Worm (Caenorhabditis elegans) whole organism, L2 larva: Measurements from ENCODE around the gene tra-3.
"Not testable (repeated sequence)": the region's sequence is repeated elsewhere in the genome, so short reads cannot be mapped to it uniquely, and the experiment has no call there.

Experiments
- C34F6.9 ChIP-seq: fragments of 150-350 bp; optimal IDR thresholded peaks from 2 replicates; lab custom pipeline; 2014; ENCODE audit warnings: missing biosample characterization, missing genetic modification characterization
- R02D3.7 ChIP-seq: fragments of 150-350 bp; optimal IDR thresholded peaks from 2 replicates; lab custom pipeline; 2014; ENCODE audit warnings: missing biosample characterization, missing genetic modification characterization
- Y55F3AM.14 ChIP-seq: fragments of 200-800 bp; sonication (Bioruptor generic); optimal IDR thresholded peaks from 2 replicates; lab custom pipeline; 2018; ENCODE audit warnings: mild to moderate bottlenecking, missing genetic modification characterization, missing compliant biosample characterization
- ZK546.5 ChIP-seq: sonication (generic microtip); optimal IDR thresholded peaks from 2 replicates; lab custom pipeline; 2017; ENCODE audit warnings: missing biosample characterization, missing genetic modification characterization
- aly-2 ChIP-seq: fragments of 150-350 bp; optimal IDR thresholded peaks from 2 replicates; lab custom pipeline; 2014; ENCODE audit warnings: missing biosample characterization, missing genetic modification characterization
- ama-1 ChIP-seq: fragments of 150-350 bp; optimal IDR thresholded peaks from 2 replicates; lab custom pipeline; 2018; ENCODE audit warnings: inconsistent platforms
- blmp-1 ChIP-seq: sonication (generic microtip); optimal IDR thresholded peaks from 2 replicates; lab custom pipeline; 2017; ENCODE audit warnings: missing genetic modification characterization, mild to moderate bottlenecking, missing compliant biosample characterization, antibody characterized with exemption, moderate library complexity; ENCODE audit not compliant: insufficient read depth
- ceh-82 ChIP-seq: fragments of 150-350 bp; optimal IDR thresholded peaks from 2 replicates; lab custom pipeline; 2014; ENCODE audit warnings: missing biosample characterization, missing genetic modification characterization
- crh-2 ChIP-seq: sonication (generic microtip); optimal IDR thresholded peaks from 2 replicates; lab custom pipeline; 2017; ENCODE audit warnings: missing biosample characterization, missing genetic modification characterization
- dmd-4 ChIP-seq: sonication (generic microtip); optimal IDR thresholded peaks from 2 replicates; lab custom pipeline; 2017; ENCODE audit warnings: missing biosample characterization, missing genetic modification characterization
- egl-27 ChIP-seq: sonication (generic microtip); optimal IDR thresholded peaks from 3 replicates; lab custom pipeline; 2017; ENCODE audit warnings: missing biosample characterization, missing genetic modification reagents, missing genetic modification characterization
- elt-1 ChIP-seq: fragments of 150-350 bp; optimal IDR thresholded peaks from 2 replicates; lab custom pipeline; 2014; ENCODE audit warnings: missing biosample characterization, missing genetic modification characterization
- elt-3 ChIP-seq: sonication (generic microtip); optimal IDR thresholded peaks from 2 replicates; lab custom pipeline; 2017; ENCODE audit warnings: missing biosample characterization, missing genetic modification characterization
- fos-1 ChIP-seq: fragments of 150-350 bp; optimal IDR thresholded peaks from 2 replicates; lab custom pipeline; 2014; ENCODE audit warnings: missing biosample characterization, missing genetic modification characterization
- gmeb-1 ChIP-seq: fragments of 150-350 bp; optimal IDR thresholded peaks from 2 replicates; lab custom pipeline; 2014; ENCODE audit warnings: missing biosample characterization, missing genetic modification characterization
- lin-11 ChIP-seq: fragments of 150-350 bp; sonication (generic microtip); optimal IDR thresholded peaks from 2 replicates; lab custom pipeline; 2014; ENCODE audit warnings: missing biosample characterization, missing genetic modification characterization, inconsistent platforms, mixed read lengths
- mab-5 ChIP-seq: fragments of 150-350 bp; optimal IDR thresholded peaks from 2 replicates; lab custom pipeline; 2014; ENCODE audit warnings: missing biosample characterization, missing genetic modification characterization
- mdl-1 ChIP-seq, 2 experiments: fragments of 150-350 bp in 1 of 2; sonication (generic microtip) in 1 of 2; optimal IDR thresholded peaks; 2 replicates each; lab custom pipeline; 2017; ENCODE audit warnings: missing biosample characterization in 2 of 2, missing genetic modification characterization in 2 of 2
- nhr-10 ChIP-seq: sonication (generic microtip); optimal IDR thresholded peaks from 2 replicates; lab custom pipeline; 2017; ENCODE audit warnings: missing biosample characterization, missing genetic modification characterization
- nhr-11 ChIP-seq: fragments of 150-350 bp; optimal IDR thresholded peaks from 2 replicates; lab custom pipeline; 2014; ENCODE audit warnings: missing biosample characterization, missing genetic modification characterization
- nhr-12 ChIP-seq: fragments of 150-350 bp; optimal IDR thresholded peaks from 2 replicates; lab custom pipeline; 2014; ENCODE audit warnings: missing biosample characterization, missing genetic modification characterization
- nhr-237 ChIP-seq: fragments of 150-350 bp; optimal IDR thresholded peaks from 2 replicates; lab custom pipeline; 2014; ENCODE audit warnings: missing biosample characterization, missing genetic modification characterization
- nhr-25 ChIP-seq: fragments of 150-350 bp; sonication (generic microtip); optimal IDR thresholded peaks from 3 replicates; lab custom pipeline; 2014; ENCODE audit warnings: missing biosample characterization, missing genetic modification characterization
- nhr-6 ChIP-seq: fragments of 150-350 bp; optimal IDR thresholded peaks from 2 replicates; lab custom pipeline; 2014; ENCODE audit warnings: missing biosample characterization, missing genetic modification characterization
- nhr-77 ChIP-seq: fragments of 150-350 bp; optimal IDR thresholded peaks from 2 replicates; lab custom pipeline; 2014; ENCODE audit warnings: missing biosample characterization, missing genetic modification characterization
- peb-1 ChIP-seq: fragments of 150-350 bp; optimal IDR thresholded peaks from 2 replicates; lab custom pipeline; 2014; ENCODE audit warnings: missing biosample characterization, missing genetic modification characterization
- sem-4 ChIP-seq: fragments of 150-350 bp; optimal IDR thresholded peaks from 2 replicates; lab custom pipeline; 2014; ENCODE audit warnings: missing biosample characterization, missing genetic modification reagents, missing genetic modification characterization
- sma-3 ChIP-seq: sonication (generic microtip); optimal IDR thresholded peaks from 2 replicates; lab custom pipeline; 2016; ENCODE audit warnings: missing genetic modification reagents, missing genetic modification characterization, missing compliant biosample characterization
- sma-9 ChIP-seq, 2 experiments: fragments of 150-350 bp in 1 of 2; sonication (generic microtip) in 1 of 2; optimal IDR thresholded peaks; 2 replicates each; lab custom pipeline; 2014 to 2016; ENCODE audit warnings: missing genetic modification characterization in 2 of 2, mild to moderate bottlenecking in 1 of 2, missing biosample characterization in 1 of 2, missing compliant biosample characterization in 1 of 2, missing genetic modification reagents in 1 of 2, moderate library complexity in 1 of 2
- unc-39 ChIP-seq: fragments of 150-350 bp; optimal IDR thresholded peaks from 2 replicates; lab custom pipeline; 2014; ENCODE audit warnings: missing biosample characterization, missing genetic modification characterization
- ztf-11 ChIP-seq: sonication (generic microtip); optimal IDR thresholded peaks from 2 replicates; lab custom pipeline; 2017; ENCODE audit warnings: missing biosample characterization, missing genetic modification characterization
- ztf-4 ChIP-seq: fragments of 150-350 bp; optimal IDR thresholded peaks from 2 replicates; lab custom pipeline; 2014; ENCODE audit warnings: missing biosample characterization, missing genetic modification characterization

tra-3 gene

DNA sequence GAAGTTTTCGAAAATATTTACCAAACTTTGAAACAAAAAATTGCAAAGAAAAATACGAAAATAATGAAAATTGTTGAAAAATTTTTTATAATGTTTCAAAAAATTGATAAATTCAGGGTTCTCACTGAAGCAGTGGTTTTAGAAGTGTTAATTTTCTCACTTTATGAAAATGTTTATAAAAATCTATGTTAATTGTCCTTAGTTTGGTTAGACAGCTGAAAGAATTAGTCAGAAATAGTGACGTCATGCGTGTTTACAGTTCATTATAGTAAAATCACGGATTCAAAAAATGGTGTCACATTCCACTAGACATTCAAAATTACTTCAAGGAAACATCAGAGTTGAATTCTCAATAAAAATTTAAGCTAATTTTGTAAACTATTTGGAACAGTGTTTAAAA, 8.1 kb downstream of the tra-3 start:
- TF ChIP-seq nhr-25 (tag; lab: Kevin White, UChicago) (no peak), aly-2 (tag; lab: Kevin White, UChicago) (no peak)

DNA sequence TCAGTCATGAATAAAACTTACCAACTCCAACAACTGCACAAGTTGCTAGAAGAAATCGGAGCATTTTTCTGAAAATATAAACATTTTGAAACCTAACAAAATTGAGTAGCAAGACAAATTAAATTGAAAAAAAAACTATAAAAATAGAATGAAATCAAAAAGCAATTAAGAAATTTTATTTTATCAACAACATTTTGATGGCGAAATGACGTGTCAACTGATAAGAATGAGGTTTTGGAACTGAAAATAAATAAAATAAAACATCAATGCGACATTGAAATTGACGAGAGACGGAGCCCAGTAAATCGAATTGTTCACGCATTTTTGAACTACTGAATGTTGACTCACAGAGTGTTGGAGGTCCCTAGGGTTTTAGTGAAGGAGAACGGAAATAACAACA, 13.1 kb downstream of the tra-3 start, which contains the start of gene F55B11.4:
F55B11.4 (minus strand) TSS at position 68 of the 400 bp plus-strand sequence.
- TF ChIP-seq fos-1 (tag; lab: Kevin White, UChicago) = peak; percentile 82
- TF ChIP-seq lin-11 = no peak
- no peak for TF ChIP-seq gmeb-1
- TF ChIP-seq nhr-77 (tag; lab: Kevin White, UChicago) = no peak
- TF ChIP-seq crh-2 (tag; lab: Kevin White, UChicago) = peak; percentile 84

DNA sequence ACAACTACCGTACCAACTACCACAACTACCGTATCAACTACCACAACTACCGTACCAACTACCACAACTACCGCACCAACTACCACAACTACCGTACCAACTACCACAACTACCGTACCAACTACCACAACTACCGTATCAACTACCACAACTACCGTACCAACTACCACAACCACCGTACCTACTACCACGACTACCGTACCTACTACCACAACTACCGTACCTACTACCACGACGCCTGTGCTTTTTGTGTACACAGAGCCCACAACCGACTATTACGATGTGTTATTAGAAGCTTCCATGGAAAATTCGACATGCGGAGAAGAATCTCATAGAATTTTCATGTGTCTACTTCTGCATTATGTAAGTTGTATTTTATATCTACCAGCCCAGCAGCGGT, 16.6 kb downstream of the tra-3 start, which contains the start of gene F55B11.5:
F55B11.5 (plus strand) TSS at position 301 of the 400 bp plus-strand sequence.
- not testable (repeated sequence) for TF ChIP-seq nhr-10 (tag; lab: Kevin White, UChicago); lin-11; unc-39 (tag; lab: Kevin White, UChicago)

DNA sequence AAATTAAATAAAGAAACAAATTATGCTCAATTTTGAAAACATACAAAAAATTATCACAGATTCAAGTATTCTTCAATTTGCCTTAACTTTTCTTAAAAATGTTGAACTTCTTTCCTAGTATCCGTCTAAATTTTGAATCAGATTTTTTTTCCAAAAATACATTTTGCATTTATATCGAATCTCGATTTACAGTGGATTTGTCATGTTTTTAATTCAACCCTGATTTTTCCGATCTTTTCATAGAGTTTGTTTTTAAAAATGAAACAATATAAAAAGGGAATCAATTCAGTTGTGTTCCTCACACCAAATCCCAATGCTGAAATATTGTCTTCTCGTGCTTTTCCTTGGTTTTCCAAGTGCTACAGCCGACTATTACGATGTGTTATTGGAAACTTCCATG, 19.6 kb downstream of the tra-3 start, which contains the start of gene F55B11.3:
F55B11.3 (plus strand) TSS at position 301 of the 400 bp plus-strand sequence.
- no peak for TF ChIP-seq nhr-25 (tag; lab: Kevin White, UChicago)
- TF ChIP-seq ztf-11 (tag; lab: Kevin White, UChicago) = no peak
- no peak for TF ChIP-seq C34F6.9 (tag; lab: Kevin White, UChicago)
- no peak for TF ChIP-seq peb-1
- TF ChIP-seq ztf-4 = no peak
- no peak for TF ChIP-seq mdl-1 (tag; optimal IDR thresholded peaks at IDR 0.05; lab: Kevin White, UChicago)
- no peak for TF ChIP-seq R02D3.7
- no peak for TF ChIP-seq egl-27 (tag; lab: Kevin White, UChicago)
- TF ChIP-seq ama-1 (lab: Kevin White, UChicago) = no peak
- TF ChIP-seq nhr-237 (tag; lab: Kevin White, UChicago) = no peak
- TF ChIP-seq elt-3 (tag; lab: Kevin White, UChicago) = no peak
- TF ChIP-seq nhr-6 (tag; lab: Kevin White, UChicago) = no peak
- TF ChIP-seq lin-11 = no peak
- no peak for TF ChIP-seq elt-1 (tag; lab: Kevin White, UChicago)
- no peak for TF ChIP-seq mab-5 (tag; lab: Kevin White, UChicago)
- TF ChIP-seq sem-4 = no peak
- no peak for TF ChIP-seq nhr-11 (tag; lab: Kevin White, UChicago)

DNA sequence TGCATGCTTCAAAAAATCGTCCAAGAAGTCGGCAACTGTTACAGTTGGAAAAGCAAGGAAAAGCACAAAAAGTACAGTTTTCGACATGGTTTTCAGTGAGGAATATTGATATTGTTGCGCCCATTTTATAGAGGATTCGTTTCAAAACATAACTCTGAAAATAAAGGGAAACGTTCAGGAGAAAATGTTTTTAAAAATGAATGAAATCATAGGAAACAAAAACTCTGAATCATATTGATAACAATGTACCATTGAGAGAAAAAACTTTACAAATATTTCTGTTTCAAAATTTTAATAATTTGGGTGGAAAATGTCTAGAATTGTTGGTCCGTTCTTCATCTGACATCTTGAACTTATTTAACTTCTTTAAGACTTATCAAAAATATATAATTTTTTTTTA, 20.8 kb downstream of the tra-3 start, which contains the start of gene F55B11.2:
F55B11.2 (minus strand) TSS at position 101 of the 400 bp plus-strand sequence.
- TF ChIP-seq ZK546.5 (tag; lab: Kevin White, UChicago) (no peak), Y55F3AM.14 (GFP tag; lab: Kevin White, UChicago) (no peak), nhr-237 (tag; lab: Kevin White, UChicago) (no peak), ztf-11 (tag; lab: Kevin White, UChicago) (no peak), fos-1 (tag; lab: Kevin White, UChicago) (no peak), C34F6.9 (tag; lab: Kevin White, UChicago) (no peak), peb-1 (no peak), sma-9 (GFP tag; optimal IDR thresholded peaks at IDR 0.05; lab: Kevin White, UChicago) (no peak), sma-9 (tag; optimal IDR thresholded peaks at IDR 0.05; lab: Kevin White, UChicago) (no peak), blmp-1 (tag; lab: Kevin White, UChicago) (no peak), elt-3 (tag; lab: Kevin White, UChicago) (no peak), nhr-77 (tag; lab: Kevin White, UChicago) (no peak), gmeb-1 (no peak)

DNA sequence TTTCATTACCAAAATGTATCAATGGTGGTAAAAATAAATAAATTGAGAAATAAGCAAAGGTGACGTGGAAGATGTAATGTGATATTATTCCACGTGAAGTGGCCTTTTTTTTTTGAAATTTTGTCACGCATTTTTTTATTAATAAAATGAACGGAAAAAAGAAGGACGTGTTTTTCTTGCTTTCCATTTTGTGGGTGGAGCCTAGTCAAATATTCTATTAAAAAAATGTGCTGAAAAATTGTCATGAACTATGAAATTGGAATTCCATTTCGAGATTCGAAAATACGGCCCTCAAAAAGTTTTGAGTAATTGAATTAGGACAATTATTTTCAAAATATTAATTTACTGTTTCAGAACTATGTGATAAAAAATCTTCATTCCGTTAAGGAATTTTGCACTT, 22.0 kb downstream of the tra-3 start, which contains the start of gene F55B11.7:
F55B11.7 (minus strand) TSS at position 101 of the 400 bp plus-strand sequence.
- TF ChIP-seq mab-5 (tag; lab: Kevin White, UChicago) (no peak), nhr-10 (tag; lab: Kevin White, UChicago) (no peak), sma-3 (GFP tag; lab: Kevin White, UChicago) (no peak), dmd-4 (tag; lab: Kevin White, UChicago) (no peak), peb-1 (no peak), sma-9 (GFP tag; optimal IDR thresholded peaks at IDR 0.05; lab: Kevin White, UChicago) (no peak), sma-9 (tag; optimal IDR thresholded peaks at IDR 0.05; lab: Kevin White, UChicago) (no peak), nhr-12 (no peak), egl-27 (tag; lab: Kevin White, UChicago) (no peak), ceh-82 (tag; lab: Kevin White, UChicago) (no peak), blmp-1 (tag; lab: Kevin White, UChicago) (no peak), unc-39 (tag; lab: Kevin White, UChicago) (no peak), R02D3.7 (no peak), nhr-237 (tag; lab: Kevin White, UChicago) (no peak), ztf-4 (no peak), nhr-6 (tag; lab: Kevin White, UChicago) (no peak), nhr-11 (tag; lab: Kevin White, UChicago) (no peak), ZK546.5 (tag; lab: Kevin White, UChicago) (no peak), aly-2 (tag; lab: Kevin White, UChicago) (no peak)
